Fruit fly (Drosophila melanogaster) Kc167 (cell line): ENCODE measurements around the gene zld.

Experiments used
- Myc ChIP-seq: fragments of >200 bp; optimal IDR thresholded peaks from 2 replicates; lab custom pipeline; 2017; ENCODE audit warnings: missing external identifiers
- Sin3A ChIP-seq: fragments of >200 bp; optimal IDR thresholded peaks from 2 replicates; lab custom pipeline; 2018; ENCODE audit warnings: missing external identifiers

DNA sequence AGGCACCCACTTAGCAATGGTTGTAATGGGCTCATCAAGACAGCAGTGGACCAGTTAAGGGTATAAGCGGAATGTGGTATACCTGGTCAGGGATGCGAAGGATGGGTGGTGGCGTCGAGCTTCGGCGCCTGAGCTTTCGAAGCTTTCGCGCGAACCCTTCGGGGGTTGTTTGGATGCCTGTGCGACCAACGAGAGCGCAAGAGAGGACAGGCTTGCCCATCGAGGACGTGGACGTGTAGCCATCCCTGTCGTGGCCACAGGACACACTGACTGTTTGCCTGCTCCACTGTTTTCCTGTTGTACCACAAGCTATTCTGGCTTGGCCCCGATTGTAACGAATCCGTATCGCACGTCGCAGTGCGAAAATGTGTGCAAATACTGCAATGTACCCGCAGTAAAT lies 48.1 kb downstream of the zld start, which contains the start of gene CG14234:
- TF ChIP-seq Sin3A (lab: Kevin White, UChicago): no peak
- no peak for TF ChIP-seq Myc (lab: Kevin White, UChicago)
